Worm (Caenorhabditis elegans) whole organism, L2 larva: ENCODE results near the gene ets-8.
A peak's percentile ranks its signal among the peaks of the same experiment; 100 is the strongest.

Experiments used
- F13H6.1 ChIP-seq: sonication (generic microtip); optimal IDR thresholded peaks from 2 replicates; lab custom pipeline; 2016; ENCODE audit warnings: missing genetic modification characterization, missing compliant biosample characterization
- Y55F3AM.14 ChIP-seq: fragments of 200-800 bp; sonication (Bioruptor generic); optimal IDR thresholded peaks from 2 replicates; lab custom pipeline; 2018; ENCODE audit warnings: mild to moderate bottlenecking, missing genetic modification characterization, missing compliant biosample characterization
- ZK546.5 ChIP-seq: sonication (generic microtip); optimal IDR thresholded peaks from 2 replicates; lab custom pipeline; 2017; ENCODE audit warnings: missing biosample characterization, missing genetic modification characterization
- blmp-1 ChIP-seq: sonication (generic microtip); optimal IDR thresholded peaks from 2 replicates; lab custom pipeline; 2017; ENCODE audit warnings: missing genetic modification characterization, mild to moderate bottlenecking, missing compliant biosample characterization, antibody characterized with exemption, moderate library complexity; ENCODE audit not compliant: insufficient read depth
- ceh-16 ChIP-seq: fragments of 150-350 bp; optimal IDR thresholded peaks from 2 replicates; lab custom pipeline; 2014; ENCODE audit warnings: missing biosample characterization, missing genetic modification characterization
- ceh-82 ChIP-seq: fragments of 150-350 bp; optimal IDR thresholded peaks from 2 replicates; lab custom pipeline; 2014; ENCODE audit warnings: missing biosample characterization, missing genetic modification characterization
- lin-11 ChIP-seq: fragments of 150-350 bp; sonication (generic microtip); optimal IDR thresholded peaks from 2 replicates; lab custom pipeline; 2014; ENCODE audit warnings: missing biosample characterization, missing genetic modification characterization, inconsistent platforms, mixed read lengths
- lin-13 ChIP-seq: fragments of 150-350 bp; optimal IDR thresholded peaks from 2 replicates; lab custom pipeline; 2014; ENCODE audit warnings: missing biosample characterization, missing genetic modification reagents, missing genetic modification characterization
- lin-39 ChIP-seq: fragments of 150-350 bp; optimal IDR thresholded peaks from 2 replicates; lab custom pipeline; 2014; ENCODE audit warnings: missing biosample characterization, missing genetic modification reagents, missing genetic modification characterization
- lsy-2 ChIP-seq, 2 experiments: fragments of 150-350 bp in 1 of 2; sonication (generic microtip) in 1 of 2; optimal IDR thresholded peaks; 2 replicates each; lab custom pipeline; 2014 to 2017; ENCODE audit warnings: missing biosample characterization in 2 of 2, missing genetic modification characterization in 2 of 2
- mab-5 ChIP-seq: fragments of 150-350 bp; optimal IDR thresholded peaks from 2 replicates; lab custom pipeline; 2014; ENCODE audit warnings: missing biosample characterization, missing genetic modification characterization
- mbf-1 ChIP-seq: sonication (generic microtip); optimal IDR thresholded peaks from 2 replicates; lab custom pipeline; 2017; ENCODE audit warnings: missing biosample characterization, missing genetic modification characterization
- nhr-10 ChIP-seq: sonication (generic microtip); optimal IDR thresholded peaks from 2 replicates; lab custom pipeline; 2017; ENCODE audit warnings: missing biosample characterization, missing genetic modification characterization
- nhr-11 ChIP-seq: fragments of 150-350 bp; optimal IDR thresholded peaks from 2 replicates; lab custom pipeline; 2014; ENCODE audit warnings: missing biosample characterization, missing genetic modification characterization
- nhr-129 ChIP-seq: fragments of 150-350 bp; optimal IDR thresholded peaks from 2 replicates; lab custom pipeline; 2014; ENCODE audit warnings: missing biosample characterization, missing genetic modification characterization
- nhr-21 ChIP-seq: fragments of 150-350 bp; optimal IDR thresholded peaks from 2 replicates; lab custom pipeline; 2014; ENCODE audit warnings: missing biosample characterization, missing genetic modification characterization
- nhr-237 ChIP-seq: fragments of 150-350 bp; optimal IDR thresholded peaks from 2 replicates; lab custom pipeline; 2014; ENCODE audit warnings: missing biosample characterization, missing genetic modification characterization
- nhr-77 ChIP-seq: fragments of 150-350 bp; optimal IDR thresholded peaks from 2 replicates; lab custom pipeline; 2014; ENCODE audit warnings: missing biosample characterization, missing genetic modification characterization
- sem-4 ChIP-seq: fragments of 150-350 bp; optimal IDR thresholded peaks from 2 replicates; lab custom pipeline; 2014; ENCODE audit warnings: missing biosample characterization, missing genetic modification reagents, missing genetic modification characterization
- snpc-4 ChIP-seq: fragments of 150-350 bp; optimal IDR thresholded peaks from 2 replicates; lab custom pipeline; 2014; ENCODE audit warnings: missing biosample characterization, missing genetic modification characterization
- ztf-11 ChIP-seq: sonication (generic microtip); optimal IDR thresholded peaks from 2 replicates; lab custom pipeline; 2017; ENCODE audit warnings: missing biosample characterization, missing genetic modification characterization

ets-8 gene

ce11 chrIV:1118566-1118965, 41.7 kb downstream of the ets-8 start, which contains the start of gene srx-13:
TSS of gene srx-13 (minus strand) at chrIV:1118666.
- TF ChIP-seq nhr-10: no peak
- no peak for TF ChIP-seq nhr-129
- no peak for TF ChIP-seq mbf-1 (tag; lab: Kevin White, UChicago)
- TF ChIP-seq lin-11 (tag; lab: Kevin White, UChicago): no peak
- no peak for TF ChIP-seq ztf-11 (tag; lab: Kevin White, UChicago)
- TF ChIP-seq mab-5 (tag; lab: Kevin White, UChicago): no peak
- TF ChIP-seq lsy-2 (tag; optimal IDR thresholded peaks at IDR 0.05; lab: Kevin White, UChicago): no peak
- no peak for TF ChIP-seq sem-4
- TF ChIP-seq nhr-11: no peak
- TF ChIP-seq Y55F3AM.14 (GFP tag; lab: Kevin White, UChicago): no peak

- no peak for TF ChIP-seq sem-4
- TF ChIP-seq nhr-21 (tag; lab: Kevin White, UChicago): no peak
- TF ChIP-seq ZK546.5 (tag; lab: Kevin White, UChicago): no peak
- TF ChIP-seq blmp-1 (tag; lab: Kevin White, UChicago): no peak
- no peak for TF ChIP-seq Y55F3AM.14 (GFP tag; lab: Kevin White, UChicago)
- TF ChIP-seq snpc-4 (tag; lab: Kevin White, UChicago): no peak
- no peak for TF ChIP-seq ceh-16
- TF ChIP-seq lin-39 (tag; lab: Kevin White, UChicago): no peak
- TF ChIP-seq nhr-77 (tag; lab: Kevin White, UChicago): no peak
- no peak for TF ChIP-seq nhr-237
- TF ChIP-seq nhr-129: no peak
- no peak for TF ChIP-seq lin-13
These were observed 46.6 kb downstream of the ets-8 start, which contains the start of gene srx-14 for ce11 chrIV:1113638-1114037. TSS of gene srx-14 (minus strand) at chrIV:1113738.

ce11 chrIV:1110999-1111398, 49.3 kb downstream of the ets-8 start:
- no peak for TF ChIP-seq lin-39 (tag; lab: Kevin White, UChicago)
- TF ChIP-seq ceh-82 (tag; lab: Kevin White, UChicago): no peak
- TF ChIP-seq F13H6.1 (tag; lab: Kevin White, UChicago): peak; percentile 20
